Fruit fly (Drosophila melanogaster) whole organism, pupa: ENCODE measurements around the gene Pez.

ENCODE experiments used
- CG10348 ChIP-seq: fragments of 200-800 bp; sonication (Bioruptor generic); IDR thresholded peaks from 2 replicates; pipeline ENCODE4 v1.3.6; 2022; ENCODE audit warnings: missing biosample characterization, missing genetic modification characterization
- CG12605 ChIP-seq: fragments of 200-800 bp; sonication (Bioruptor generic); IDR thresholded peaks from 2 replicates; pipeline ENCODE4 v1.3.6; 2022; ENCODE audit warnings: missing biosample characterization, missing genetic modification characterization
- CG13204 ChIP-seq: fragments of 200-800 bp; sonication (Bioruptor generic); optimal IDR thresholded peaks from 2 replicates; lab custom pipeline; 2018; ENCODE audit warnings: missing biosample characterization, mild to moderate bottlenecking, missing genetic modification characterization, moderate library complexity
- CG14655 ChIP-seq: fragments of 200-800 bp; sonication (Bioruptor generic); optimal IDR thresholded peaks from 3 replicates; lab custom pipeline; 2017; ENCODE audit warnings: mild to moderate bottlenecking, missing biosample characterization, missing genetic modification reagents, missing genetic modification characterization
- CG17806 ChIP-seq: fragments of 200-800 bp; sonication (Bioruptor generic); optimal IDR thresholded peaks from 2 replicates; lab custom pipeline; 2018; ENCODE audit warnings: missing biosample characterization, mild to moderate bottlenecking, missing genetic modification characterization, moderate library complexity
- CG32121 ChIP-seq: fragments of 200-800 bp; sonication (Bioruptor generic); IDR thresholded peaks from 2 replicates; pipeline ENCODE4 v1.3.6; 2022; ENCODE audit warnings: missing biosample characterization, missing genetic modification characterization
- CG34367 ChIP-seq: fragments of 200-800 bp; sonication (Bioruptor generic); optimal IDR thresholded peaks from 2 replicates; lab custom pipeline; 2018; ENCODE audit warnings: missing biosample characterization, mild to moderate bottlenecking, missing genetic modification characterization
- CG4496 ChIP-seq: fragments of 200-800 bp; sonication (Bioruptor generic); IDR thresholded peaks from 3 replicates; pipeline ENCODE4 v1.3.6; 2022; ENCODE audit warnings: missing biosample characterization, missing genetic modification characterization
- CG9948 ChIP-seq: fragments of 200-800 bp; sonication (Bioruptor generic); optimal IDR thresholded peaks from 2 replicates; lab custom pipeline; 2018; ENCODE audit warnings: missing biosample characterization, mild to moderate bottlenecking, missing genetic modification characterization, moderate library complexity
- Pif1B ChIP-seq: fragments of 200-800 bp; sonication (Bioruptor generic); optimal IDR thresholded peaks from 3 replicates; lab custom pipeline; 2016; ENCODE audit warnings: missing biosample characterization, missing genetic modification characterization
- fd96Ca ChIP-seq: fragments of 200-800 bp; sonication (Bioruptor generic); IDR thresholded peaks from 3 replicates; pipeline ENCODE4 v1.3.6; 2022; ENCODE audit warnings: missing biosample characterization, missing genetic modification characterization
- rn ChIP-seq: fragments of 200-800 bp; sonication (Bioruptor generic); IDR thresholded peaks from 2 replicates; pipeline ENCODE4 v1.3.6; 2022; ENCODE audit warnings: missing biosample characterization, missing genetic modification characterization

DNA sequence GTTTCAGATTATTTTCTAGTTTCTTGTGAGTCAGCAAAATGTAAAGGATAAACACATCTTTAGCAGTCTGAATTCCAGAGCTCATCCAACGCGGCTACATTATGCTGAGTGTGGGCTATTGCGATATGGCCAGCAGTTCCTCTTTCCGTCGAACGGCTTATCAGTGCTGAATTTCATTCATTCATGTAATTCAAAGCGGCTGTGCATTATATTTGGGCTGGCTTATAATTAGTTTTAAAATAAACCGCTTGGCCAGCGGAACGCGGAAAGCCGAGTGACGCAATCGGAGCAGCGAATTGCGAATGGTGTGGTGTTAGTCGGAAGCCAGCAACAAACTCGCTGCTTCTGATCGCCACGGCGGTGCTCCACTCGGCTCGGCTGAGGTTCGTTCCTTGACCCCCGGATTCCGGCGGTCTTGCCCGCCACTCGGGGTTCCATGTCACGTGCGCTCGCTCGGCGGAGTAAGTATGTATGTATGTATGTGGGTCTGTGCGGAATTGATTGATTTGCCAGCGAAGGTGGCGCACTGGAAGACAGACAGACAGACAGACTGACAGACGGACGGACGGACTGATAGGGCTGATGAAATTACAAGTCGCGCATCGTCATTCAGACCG, 32.7 kb upstream of the Pez start:
- no peak for TF ChIP-seq CG32121 (GFP tag; lab: Robert Waterston, UW)
- TF ChIP-seq CG4496 (GFP tag; lab: Robert Waterston, UW), result no peak
- no peak for TF ChIP-seq Pif1B (GFP tag; lab: Kevin White, UChicago)
- TF ChIP-seq CG17806 (tag; lab: Kevin White, UChicago), result no peak
- no peak for TF ChIP-seq CG14655
- no peak for TF ChIP-seq rn (GFP tag; lab: Robert Waterston, UW)
- TF ChIP-seq CG10348 (GFP tag; lab: Robert Waterston, UW), result no peak
- TF ChIP-seq fd96Ca (GFP tag; lab: Robert Waterston, UW), result no peak
- no peak for TF ChIP-seq CG12605
- TF ChIP-seq CG9948 (tag; lab: Kevin White, UChicago), result no peak
- TF ChIP-seq CG13204 (GFP tag; lab: Kevin White, UChicago), result no peak
- no peak for TF ChIP-seq CG34367 (tag; lab: Kevin White, UChicago)
